Fruit fly (Drosophila melanogaster) whole organism, embryonic: ENCODE measurements around the gene CG33941.
A peak's percentile ranks its signal among the peaks of the same experiment; 100 is the strongest.

Experiments used
- ATbp ChIP-seq: fragments of 200-800 bp; sonication (Bioruptor generic); optimal IDR thresholded peaks from 2 replicates; lab custom pipeline; 2017; ENCODE audit warnings: missing biosample characterization, mild to moderate bottlenecking, missing genetic modification characterization, missing genetic modification reagents
- Abd-B ChIP-seq: fragments of 200-800 bp; sonication (Bioruptor generic); optimal IDR thresholded peaks from 2 replicates; lab custom pipeline; 2018; ENCODE audit warnings: missing biosample characterization, mild to moderate bottlenecking, missing genetic modification characterization, moderate library complexity
- Adf1 ChIP-seq: fragments of 200-800 bp; sonication (Bioruptor generic); IDR thresholded peaks from 2 replicates; pipeline ENCODE4 v1.3.6; 2022; ENCODE audit warnings: missing biosample characterization, missing genetic modification characterization
- Awh ChIP-seq: fragments of 200-800 bp; sonication (Bioruptor generic); IDR thresholded peaks from 2 replicates; pipeline ENCODE4, ENCODE4 v1.3.6; 2022; ENCODE audit warnings: missing biosample characterization, missing genetic modification characterization
- Bdp1 ChIP-seq: fragments of 200-800 bp; sonication (Bioruptor generic); optimal IDR thresholded peaks from 3 replicates; lab custom pipeline; 2016; ENCODE audit warnings: missing biosample characterization, missing genetic modification characterization
- BtbVII ChIP-seq: fragments of 200-800 bp; sonication (Bioruptor generic); optimal IDR thresholded peaks from 3 replicates; lab custom pipeline; 2017; ENCODE audit warnings: missing biosample characterization, mild to moderate bottlenecking, missing genetic modification characterization
- CG10147 ChIP-seq: fragments of 200-800 bp; sonication (Bioruptor generic); optimal IDR thresholded peaks from 2 replicates; lab custom pipeline; 2019; ENCODE audit warnings: missing biosample characterization, mild to moderate bottlenecking, missing genetic modification characterization, moderate library complexity
- CG10543 ChIP-seq: fragments of 200-800 bp; sonication (Bioruptor generic); optimal IDR thresholded peaks from 3 replicates; lab custom pipeline; 2017; ENCODE audit warnings: missing biosample characterization, mild to moderate bottlenecking, missing genetic modification characterization, moderate library complexity
- CG12769 ChIP-seq: fragments of 200-800 bp; sonication (Bioruptor generic); optimal IDR thresholded peaks from 2 replicates; lab custom pipeline; 2019; ENCODE audit warnings: missing biosample characterization, mild to moderate bottlenecking, missing genetic modification characterization, moderate library complexity
- CG15073 ChIP-seq: fragments of 200-800 bp; sonication (Bioruptor generic); optimal IDR thresholded peaks from 2 replicates; lab custom pipeline; 2016; ENCODE audit warnings: missing biosample characterization, missing genetic modification characterization
- CG1832 ChIP-seq: fragments of 200-800 bp; sonication (Bioruptor generic); optimal IDR thresholded peaks from 2 replicates; lab custom pipeline; 2017; ENCODE audit warnings: missing biosample characterization, mild to moderate bottlenecking, missing genetic modification characterization, inconsistent platforms
- CG3995 ChIP-seq: fragments of 200-800 bp; sonication (Bioruptor generic); optimal IDR thresholded peaks from 3 replicates; lab custom pipeline; 2016; ENCODE audit warnings: missing biosample characterization, missing genetic modification characterization
- CG4282 ChIP-seq: fragments of 200-800 bp; sonication (Bioruptor generic); optimal IDR thresholded peaks from 2 replicates; lab custom pipeline; 2016; ENCODE audit warnings: missing biosample characterization, missing genetic modification characterization
- CG4360 ChIP-seq: fragments of 200-800 bp; sonication (Bioruptor generic); IDR thresholded peaks from 2 replicates; pipeline ENCODE4 v1.3.6; 2022; ENCODE audit warnings: missing biosample characterization, missing genetic modification characterization
- CG6689 ChIP-seq: fragments of 200-800 bp; sonication (Bioruptor generic); IDR thresholded peaks from 2 replicates; pipeline ENCODE4 v1.3.6; 2022; ENCODE audit warnings: missing biosample characterization, missing genetic modification characterization
- CG7357 ChIP-seq: fragments of 200-800 bp; sonication (Bioruptor generic); IDR thresholded peaks from 3 replicates; pipeline ENCODE4 v1.3.6; 2022; ENCODE audit warnings: missing biosample characterization, missing genetic modification characterization
- CG7987 ChIP-seq: fragments of 200-800 bp; sonication (Bioruptor generic); optimal IDR thresholded peaks from 2 replicates; lab custom pipeline; 2018; ENCODE audit warnings: missing biosample characterization, mild to moderate bottlenecking, missing genetic modification characterization, moderate library complexity
- CG8924 ChIP-seq: fragments of 200-800 bp; optimal IDR thresholded peaks from 3 replicates; lab custom pipeline; 2019; ENCODE audit warnings: missing biosample characterization, mild to moderate bottlenecking, missing genetic modification characterization, moderate library complexity
- Deaf1 ChIP-seq: fragments of 200-800 bp; optimal IDR thresholded peaks from 3 replicates; lab custom pipeline; 2019; ENCODE audit warnings: missing biosample characterization, mild to moderate bottlenecking, missing genetic modification characterization, moderate library complexity
- Doc2 ChIP-seq: fragments of 200-800 bp; sonication (Bioruptor generic); IDR thresholded peaks from 2 replicates; pipeline ENCODE4 v1.3.6; 2022; ENCODE audit warnings: missing biosample characterization, missing genetic modification characterization
- Fer2 ChIP-seq: fragments of 200-800 bp; sonication (Bioruptor generic); optimal IDR thresholded peaks from 2 replicates; lab custom pipeline; 2018; ENCODE audit warnings: missing biosample characterization, mild to moderate bottlenecking, missing genetic modification characterization, moderate library complexity
- Med ChIP-seq: fragments of 200-800 bp; sonication (Bioruptor generic); peaks from one replicate; lab custom pipeline; 2016; ENCODE audit warnings: missing biosample characterization, missing genetic modification characterization, mild to moderate bottlenecking, inconsistent platforms, moderate library complexity
- Myb ChIP-seq: fragments of 200-800 bp; sonication (Bioruptor generic); optimal IDR thresholded peaks from 2 replicates; lab custom pipeline; 2016; ENCODE audit warnings: missing biosample characterization, missing genetic modification characterization
- PHDP ChIP-seq: fragments of 200-800 bp; sonication (Bioruptor generic); optimal IDR thresholded peaks from 3 replicates; lab custom pipeline; 2018; ENCODE audit warnings: missing biosample characterization, mild to moderate bottlenecking, missing genetic modification characterization, moderate library complexity
- Rfx ChIP-seq: fragments of 200-800 bp; sonication (Bioruptor generic); IDR thresholded peaks from 2 replicates; pipeline ENCODE4 v1.3.6; 2022; ENCODE audit warnings: missing biosample characterization, missing genetic modification characterization
- TFAM ChIP-seq: fragments of 200-800 bp; sonication (Bioruptor generic); optimal IDR thresholded peaks from 2 replicates; lab custom pipeline; 2017; ENCODE audit warnings: missing biosample characterization, missing genetic modification characterization, inconsistent platforms
- Vsx1 ChIP-seq: fragments of 200-800 bp; sonication (Bioruptor generic); optimal IDR thresholded peaks from 2 replicates; lab custom pipeline; 2017; ENCODE audit warnings: missing biosample characterization, mild to moderate bottlenecking, missing genetic modification characterization, missing genetic modification reagents
- abd-A ChIP-seq: fragments of 200-800 bp; sonication (Bioruptor generic); optimal IDR thresholded peaks from 3 replicates; lab custom pipeline; 2019; ENCODE audit warnings: missing biosample characterization, mild to moderate bottlenecking, missing genetic modification characterization, moderate library complexity
- bcd ChIP-seq: fragments of 200-800 bp; sonication (Bioruptor generic); optimal IDR thresholded peaks from 2 replicates; lab custom pipeline; 2017; ENCODE audit warnings: missing biosample characterization, mild to moderate bottlenecking, missing genetic modification characterization
- chm ChIP-seq: fragments of 200-800 bp; sonication (Bioruptor generic); IDR thresholded peaks from 2 replicates; pipeline ENCODE4 v1.3.6; 2022; ENCODE audit warnings: missing biosample characterization, missing genetic modification characterization
- croc ChIP-seq: fragments of 200-800 bp; sonication (Bioruptor generic); conservative IDR thresholded peaks from 3 replicates; pipeline ENCODE4 v1.3.6; 2022; ENCODE audit warnings: missing biosample characterization, missing genetic modification characterization
- fru ChIP-seq: fragments of >200 bp; optimal IDR thresholded peaks from 2 replicates; lab custom pipeline; 2017
- grau ChIP-seq: fragments of 200-800 bp; optimal IDR thresholded peaks from 3 replicates; lab custom pipeline; 2019; ENCODE audit warnings: missing biosample characterization, mild to moderate bottlenecking, missing genetic modification characterization, moderate library complexity
- gsb ChIP-seq: fragments of 200-800 bp; sonication (Bioruptor generic); IDR thresholded peaks from 2 replicates; pipeline ENCODE4 v1.3.6; 2022; ENCODE audit warnings: missing biosample characterization, missing genetic modification characterization
- kay ChIP-seq: fragments of 200-800 bp; sonication (Bioruptor generic); optimal IDR thresholded peaks from 2 replicates; lab custom pipeline; 2016; ENCODE audit warnings: missing biosample characterization, missing genetic modification characterization
- lmd ChIP-seq: fragments of 200-800 bp; sonication (Bioruptor generic); IDR thresholded peaks from 2 replicates; pipeline ENCODE4 v1.3.6; 2022; ENCODE audit warnings: missing biosample characterization, missing genetic modification characterization
- lov ChIP-seq, 2 experiments: fragments of 200-800 bp in 1 of 2; fragments of >200 bp in 1 of 2; sonication (Bioruptor generic) in 1 of 2; IDR thresholded peaks in 1 of 2; optimal IDR thresholded peaks in 1 of 2; 2 replicates in 1 of 2; 3 replicates in 1 of 2; pipeline versions ENCODE4 v1.3.6 to Lab custom; 2017 to 2022; ENCODE audit warnings: missing biosample characterization in 1 of 2, missing genetic modification characterization in 1 of 2
- mam ChIP-seq: fragments of 200-800 bp; sonication (Bioruptor generic); optimal IDR thresholded peaks from 3 replicates; lab custom pipeline; 2016; ENCODE audit warnings: missing biosample characterization, missing genetic modification characterization
- nmo ChIP-seq: fragments of 200-800 bp; sonication (Bioruptor generic); optimal IDR thresholded peaks from 2 replicates; lab custom pipeline; 2018; ENCODE audit warnings: missing biosample characterization, mild to moderate bottlenecking, missing genetic modification characterization, moderate library complexity
- oc ChIP-seq: fragments of 200-800 bp; sonication (Bioruptor generic); optimal IDR thresholded peaks from 2 replicates; lab custom pipeline; 2018; ENCODE audit warnings: missing biosample characterization, mild to moderate bottlenecking, missing genetic modification characterization, moderate library complexity
- pfk ChIP-seq: fragments of 200-800 bp; sonication (Bioruptor generic); optimal IDR thresholded peaks from 2 replicates; lab custom pipeline; 2018; ENCODE audit warnings: missing biosample characterization, mild to moderate bottlenecking, missing genetic modification characterization, moderate library complexity
- pros ChIP-seq: fragments of 200-800 bp; sonication (Bioruptor generic); optimal IDR thresholded peaks from 3 replicates; lab custom pipeline; 2019; ENCODE audit warnings: missing biosample characterization, mild to moderate bottlenecking, missing genetic modification characterization, moderate library complexity
- ro ChIP-seq: fragments of 200-800 bp; sonication (Bioruptor generic); IDR thresholded peaks from 2 replicates; pipeline ENCODE4 v1.3.6; 2022; ENCODE audit warnings: missing biosample characterization, missing genetic modification characterization
- sens ChIP-seq: fragments of 200-800 bp; sonication (Bioruptor generic); peaks from one replicate; lab custom pipeline; 2016; ENCODE audit warnings: missing biosample characterization, missing genetic modification characterization
- sens-2 ChIP-seq: fragments of 200-800 bp; sonication (Bioruptor generic); IDR thresholded peaks from 2 replicates; pipeline ENCODE4 v1.3.6; 2022; ENCODE audit warnings: missing biosample characterization, missing genetic modification characterization
- slp2 ChIP-seq: fragments of 200-800 bp; sonication (Bioruptor generic); optimal IDR thresholded peaks from 2 replicates; lab custom pipeline; 2016; ENCODE audit warnings: missing biosample characterization, missing genetic modification characterization
- tin ChIP-seq: fragments of 200-800 bp; sonication (Bioruptor generic); optimal IDR thresholded peaks from 3 replicates; lab custom pipeline; 2016; ENCODE audit warnings: missing biosample characterization, missing genetic modification characterization
- tna ChIP-seq: fragments of 200-800 bp; sonication (Bioruptor generic); IDR thresholded peaks from 2 replicates; pipeline ENCODE4 v1.3.6; 2022; ENCODE audit warnings: missing biosample characterization, missing genetic modification characterization; ENCODE audit not compliant: partially characterized antibody
- unc-4 ChIP-seq: fragments of 200-800 bp; sonication (Bioruptor generic); IDR thresholded peaks from 2 replicates; pipeline ENCODE4 v1.3.6; 2022; ENCODE audit warnings: missing biosample characterization, missing genetic modification characterization; ENCODE audit not compliant: partially characterized antibody
- usp ChIP-seq: fragments of >200 bp; optimal IDR thresholded peaks from 2 replicates; lab custom pipeline; 2017; ENCODE audit warnings: missing biosample characterization, missing genetic modification characterization
- zf30C ChIP-seq: fragments of 200-800 bp; sonication (Bioruptor generic); optimal IDR thresholded peaks from 3 replicates; lab custom pipeline; 2018; ENCODE audit warnings: missing biosample characterization, mild to moderate bottlenecking, missing genetic modification characterization

The CG33941 gene

DNA sequence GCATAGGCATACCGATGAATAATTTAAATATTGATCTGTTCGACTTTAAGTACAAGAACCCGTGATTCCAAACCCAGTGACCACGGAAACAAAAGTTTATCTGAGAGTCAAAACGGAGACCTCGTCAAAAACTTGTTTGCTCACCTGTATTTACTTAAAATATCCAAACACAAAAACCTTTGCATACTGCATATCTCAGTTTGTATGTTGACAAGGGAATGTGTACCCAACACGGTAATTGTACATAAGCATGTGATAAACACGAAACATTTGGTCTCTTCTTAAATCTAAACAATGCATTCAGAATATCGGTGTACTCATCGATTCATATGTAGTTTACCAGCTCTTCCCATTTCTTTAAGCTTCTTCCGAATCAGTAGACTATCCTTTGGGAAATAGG is 30.4 kb downstream of the CG33941 start (continued):
- TF ChIP-seq ATbp (GFP tag; lab: Kevin White, UChicago) (peak; percentile 99), zf30C (peak; percentile 43), lmd (GFP tag; lab: Robert Waterston, UW) (no peak), Med (GFP tag; lab: Kevin White, UChicago) (peak; percentile 99), mam (peak; percentile 54), Myb (GFP tag; lab: Kevin White, UChicago) (peak; percentile 48), Vsx1 (GFP tag; lab: Kevin White, UChicago) (peak; percentile 97), pfk (GFP tag; lab: Kevin White, UChicago) (peak; percentile 84), CG8924 (tag; lab: Kevin White, UChicago) (peak; percentile 95), CG4282 (GFP tag; lab: Kevin White, UChicago) (peak; percentile 86), pros (GFP tag; lab: Kevin White, UChicago) (peak; percentile 69), slp2 (peak; percentile 78), Bdp1 (GFP tag; lab: Kevin White, UChicago) (peak; percentile 90), bcd (peak; percentile 82), CG4360 (GFP tag; lab: Robert Waterston, UW) (peak; percentile 77), CG3995 (peak; percentile 52), CG7987 (GFP tag; lab: Kevin White, UChicago) (peak; percentile 99), CG15073 (GFP tag; lab: Kevin White, UChicago) (no peak), BtbVII (GFP tag; lab: Kevin White, UChicago) (peak; percentile 95), tin (GFP tag; lab: Kevin White, UChicago) (peak; percentile 70), Deaf1 (tag; lab: Kevin White, UChicago) (peak; percentile 48), usp (GFP tag; lab: Kevin White, UChicago) (no peak), tna (no peak), grau (peak; percentile 76), chm (GFP tag; lab: Robert Waterston, UW) (peak; percentile 97), kay (peak; percentile 82), Awh (GFP tag; lab: Robert Waterston, UW) (peak; percentile 97), PHDP (peak; percentile 92), abd-A (peak; percentile 36), CG10147 (GFP tag; lab: Kevin White, UChicago) (peak; percentile 78), Adf1 (GFP tag; lab: Robert Waterston, UW) (no peak), lov (optimal IDR thresholded peaks at IDR 0.05; lab: Kevin White, UChicago) (no peak), lov (GFP tag; IDR thresholded peaks at IDR 0.05; lab: Robert Waterston, UW) (peak; percentile 92), gsb (peak; percentile 76), ro (GFP tag; lab: Robert Waterston, UW) (no peak), CG1832 (GFP tag; lab: Kevin White, UChicago) (no peak), sens-2 (no peak; the same call in 1 of the 2 replicates), fru (no peak), oc (tag; lab: Kevin White, UChicago) (peak; percentile 87), Doc2 (GFP tag; lab: Robert Waterston, UW) (no peak), croc (GFP tag; lab: Robert Waterston, UW) (no peak; the same call in 2 of the 3 replicates), CG6689 (GFP tag; lab: Robert Waterston, UW) (peak; percentile 64; the same call in 1 of the 2 replicates), nmo (GFP tag; lab: Kevin White, UChicago) (peak; percentile 44), CG12769 (tag; lab: Kevin White, UChicago) (peak; percentile 86), Rfx (GFP tag; lab: Robert Waterston, UW) (no peak; the same call in 1 of the 2 replicates), CG7357 (GFP tag; lab: Robert Waterston, UW) (peak; percentile 43; the same call in 1 of the 3 replicates), unc-4 (no peak), sens (peak; percentile 99), TFAM (GFP tag; lab: Kevin White, UChicago) (peak; percentile 89), Fer2 (peak; percentile 87), Abd-B (GFP tag; lab: Kevin White, UChicago) (no peak), CG10543 (peak; percentile 94)
